Worm (Caenorhabditis elegans) whole organism, L1 larva: ENCODE measurements around the gene cyp-13A11.

Experiments used
- C34B4.2 ChIP-seq: sonication (generic microtip); optimal IDR thresholded peaks from 2 replicates; lab custom pipeline; 2017; ENCODE audit warnings: mild to moderate bottlenecking, missing genetic modification characterization, missing compliant biosample characterization
- Y116A8C.19 ChIP-seq: sonication (generic microtip); optimal IDR thresholded peaks from 2 replicates; lab custom pipeline; 2016; ENCODE audit warnings: missing compliant biosample characterization, missing genetic modification characterization, borderline replicate concordance
- alr-1 ChIP-seq: fragments of 200-800 bp; sonication (Bioruptor generic); optimal IDR thresholded peaks from 2 replicates; lab custom pipeline; 2018; ENCODE audit warnings: borderline replicate concordance, mild to moderate bottlenecking, missing genetic modification characterization, missing compliant biosample characterization
- aly-2 ChIP-seq: fragments of 150-350 bp; optimal IDR thresholded peaks from 2 replicates; lab custom pipeline; 2014; ENCODE audit warnings: missing biosample characterization, missing genetic modification characterization
- ama-1 ChIP-seq: fragments of 150-350 bp; optimal IDR thresholded peaks from 2 replicates; lab custom pipeline; 2014
- blmp-1 ChIP-seq: fragments of 150-350 bp; optimal IDR thresholded peaks from 2 replicates; lab custom pipeline; 2014; ENCODE audit warnings: missing biosample characterization, missing genetic modification characterization
- ceh-63 ChIP-seq: fragments of 200-800 bp; sonication (Bioruptor generic); optimal IDR thresholded peaks from 2 replicates; lab custom pipeline; 2018; ENCODE audit warnings: mild to moderate bottlenecking, missing genetic modification characterization, missing compliant biosample characterization
- ceh-8 ChIP-seq: fragments of 200-800 bp; sonication (Bioruptor generic); optimal IDR thresholded peaks from 2 replicates; lab custom pipeline; 2018; ENCODE audit warnings: mild to moderate bottlenecking, missing genetic modification characterization, moderate library complexity, missing compliant biosample characterization
- ceh-82 ChIP-seq, 3 experiments: fragments of 150-350 bp in 1 of 3; sonication (generic microtip) in 2 of 3; optimal IDR thresholded peaks; 2 replicates each; lab custom pipeline; 2014 to 2017; ENCODE audit warnings: missing biosample characterization in 3 of 3, missing genetic modification characterization in 3 of 3
- ceh-88 ChIP-seq: fragments of 200-800 bp; sonication (Bioruptor generic); IDR thresholded peaks from 2 replicates; pipeline ENCODE4 v1.3.6; 2022; ENCODE audit warnings: missing genetic modification characterization, missing compliant biosample characterization
- ces-1 ChIP-seq: fragments of 150-350 bp; optimal IDR thresholded peaks from 2 replicates; lab custom pipeline; 2014; ENCODE audit warnings: missing biosample characterization, missing genetic modification reagents, missing genetic modification characterization
- dpl-1 ChIP-seq, 3 experiments: fragments of 150-350 bp in 2 of 3; sonication (generic microtip) in 1 of 3; optimal IDR thresholded peaks; 2 replicates each; lab custom pipeline; 2014 to 2017; ENCODE audit warnings: missing biosample characterization in 3 of 3, missing genetic modification characterization in 3 of 3, missing genetic modification reagents in 3 of 3
- ets-5 ChIP-seq: fragments of 200-800 bp; sonication (Bioruptor generic); IDR thresholded peaks from 2 replicates; pipeline ENCODE4 v1.3.6; 2022; ENCODE audit warnings: missing genetic modification characterization, missing compliant biosample characterization
- fkh-8 ChIP-seq: sonication (generic microtip); optimal IDR thresholded peaks from 2 replicates; lab custom pipeline; 2016; ENCODE audit warnings: mild to moderate bottlenecking, missing genetic modification characterization, missing compliant biosample characterization
- fos-1 ChIP-seq: fragments of 150-350 bp; optimal IDR thresholded peaks from 2 replicates; lab custom pipeline; 2014; ENCODE audit warnings: missing biosample characterization, missing genetic modification characterization
- hlh-17 ChIP-seq: fragments of 200-800 bp; sonication (Bioruptor generic); optimal IDR thresholded peaks from 2 replicates; lab custom pipeline; 2018; ENCODE audit warnings: missing genetic modification characterization, mild to moderate bottlenecking, missing compliant biosample characterization, moderate library complexity, borderline replicate concordance
- isw-1 ChIP-seq: fragments of 200-800 bp; sonication (Bioruptor generic); IDR thresholded peaks from 2 replicates; pipeline ENCODE4 v1.3.6; 2022; ENCODE audit warnings: missing genetic modification characterization, missing compliant biosample characterization
- jun-1 ChIP-seq: fragments of 150-350 bp; optimal IDR thresholded peaks from 2 replicates; lab custom pipeline; 2014; ENCODE audit warnings: missing biosample characterization, missing genetic modification reagents, missing genetic modification characterization
- lin-13 ChIP-seq: fragments of 150-350 bp; optimal IDR thresholded peaks from 2 replicates; lab custom pipeline; 2014; ENCODE audit warnings: missing biosample characterization, missing genetic modification reagents, missing genetic modification characterization
- lin-14 ChIP-seq: fragments of 200-800 bp; sonication (Bioruptor generic); optimal IDR thresholded peaks from 2 replicates; lab custom pipeline; 2018; ENCODE audit warnings: mild to moderate bottlenecking, missing genetic modification characterization, moderate library complexity, missing compliant biosample characterization
- lin-15B ChIP-seq: fragments of 150-350 bp; sonication (generic microtip); optimal IDR thresholded peaks from 3 replicates; lab custom pipeline; 2014; ENCODE audit warnings: missing biosample characterization, missing genetic modification characterization
- lin-39 ChIP-seq: fragments of 150-350 bp; optimal IDR thresholded peaks from 2 replicates; lab custom pipeline; 2014; ENCODE audit warnings: missing biosample characterization, missing genetic modification reagents, missing genetic modification characterization
- lir-3 ChIP-seq: sonication (generic microtip); optimal IDR thresholded peaks from 2 replicates; lab custom pipeline; 2016; ENCODE audit warnings: mild to moderate bottlenecking, missing genetic modification characterization, moderate library complexity, missing compliant biosample characterization; ENCODE audit not compliant: poor library complexity
- lsy-2 ChIP-seq, 2 experiments: fragments of 150-350 bp; optimal IDR thresholded peaks; 2 replicates each; lab custom pipeline; 2014; ENCODE audit warnings: missing biosample characterization in 2 of 2, missing genetic modification characterization in 2 of 2
- mab-9 ChIP-seq: fragments of 200-800 bp; sonication (Bioruptor generic); IDR thresholded peaks from 2 replicates; pipeline ENCODE4 v1.3.6; 2022; ENCODE audit warnings: missing genetic modification reagents, missing genetic modification characterization, missing compliant biosample characterization
- mef-2 ChIP-seq: fragments of 150-350 bp; optimal IDR thresholded peaks from 2 replicates; lab custom pipeline; 2014; ENCODE audit warnings: missing biosample characterization, missing genetic modification characterization
- nhr-19 ChIP-seq: fragments of 200-800 bp; sonication (Bioruptor generic); conservative IDR thresholded peaks from 2 replicates; pipeline ENCODE4 v1.3.6; 2022; ENCODE audit warnings: missing genetic modification characterization, missing compliant biosample characterization
- nhr-20 ChIP-seq: sonication (generic microtip); optimal IDR thresholded peaks from 2 replicates; lab custom pipeline; 2016; ENCODE audit warnings: mild to moderate bottlenecking, missing genetic modification characterization, missing compliant biosample characterization
- nhr-237 ChIP-seq: fragments of 150-350 bp; optimal IDR thresholded peaks from 2 replicates; lab custom pipeline; 2014; ENCODE audit warnings: missing biosample characterization, missing genetic modification characterization
- nhr-28 ChIP-seq: fragments of 150-350 bp; optimal IDR thresholded peaks from 2 replicates; lab custom pipeline; 2014; ENCODE audit warnings: missing biosample characterization, missing genetic modification characterization
- nhr-47 ChIP-seq: sonication (generic microtip); optimal IDR thresholded peaks from 2 replicates; lab custom pipeline; 2016; ENCODE audit warnings: mild to moderate bottlenecking, missing genetic modification characterization, moderate library complexity, missing compliant biosample characterization
- nhr-71 ChIP-seq: sonication (generic microtip); optimal IDR thresholded peaks from 2 replicates; lab custom pipeline; 2016; ENCODE audit warnings: mild to moderate bottlenecking, missing genetic modification characterization, moderate library complexity, missing compliant biosample characterization
- nhr-85 ChIP-seq: sonication (generic microtip); peaks from one replicate; lab custom pipeline; 2016; ENCODE audit warnings: missing genetic modification characterization, inconsistent platforms, missing compliant biosample characterization
- nhr-90 ChIP-seq: sonication (generic microtip); optimal IDR thresholded peaks from 2 replicates; lab custom pipeline; 2016; ENCODE audit warnings: mild to moderate bottlenecking, missing genetic modification characterization, missing compliant biosample characterization; ENCODE audit not compliant: poor library complexity
- pag-3 ChIP-seq: sonication (generic microtip); optimal IDR thresholded peaks from 2 replicates; lab custom pipeline; 2017; ENCODE audit warnings: missing genetic modification characterization, mild to moderate bottlenecking, missing compliant biosample characterization, antibody characterized with exemption, borderline replicate concordance; ENCODE audit not compliant: insufficient read depth
- pax-3 ChIP-seq: fragments of 200-800 bp; sonication (Bioruptor generic); optimal IDR thresholded peaks from 2 replicates; lab custom pipeline; 2018; ENCODE audit warnings: mild to moderate bottlenecking, missing genetic modification characterization, moderate library complexity, missing compliant biosample characterization
- sptf-1 ChIP-seq: fragments of 150-350 bp; optimal IDR thresholded peaks from 2 replicates; lab custom pipeline; 2014; ENCODE audit warnings: missing biosample characterization, missing genetic modification characterization
- tbx-2 ChIP-seq: sonication (generic microtip); optimal IDR thresholded peaks from 2 replicates; lab custom pipeline; 2016; ENCODE audit warnings: missing genetic modification characterization, missing compliant biosample characterization
- unc-30 ChIP-seq: sonication (generic microtip); optimal IDR thresholded peaks from 2 replicates; lab custom pipeline; 2017; ENCODE audit warnings: missing biosample characterization, missing genetic modification characterization
- unc-62 ChIP-seq: fragments of 150-350 bp; optimal IDR thresholded peaks from 2 replicates; lab custom pipeline; 2014; ENCODE audit warnings: missing biosample characterization, missing genetic modification reagents, missing genetic modification characterization
- unc-86 ChIP-seq: sonication (generic microtip); optimal IDR thresholded peaks from 2 replicates; lab custom pipeline; 2016; ENCODE audit warnings: missing genetic modification characterization, missing compliant biosample characterization
- unc-98 ChIP-seq: fragments of 200-800 bp; sonication (Bioruptor generic); IDR thresholded peaks from 2 replicates; pipeline ENCODE4 v1.3.6; 2022; ENCODE audit warnings: missing genetic modification characterization, missing compliant biosample characterization
- zag-1 ChIP-seq: fragments of 150-350 bp; optimal IDR thresholded peaks from 2 replicates; lab custom pipeline; 2014; ENCODE audit warnings: missing biosample characterization, missing genetic modification characterization
- ztf-11 ChIP-seq, 2 experiments: sonication (generic microtip); optimal IDR thresholded peaks; 2 replicates each; lab custom pipeline; 2016 to 2017; ENCODE audit warnings: missing genetic modification characterization in 2 of 2, missing biosample characterization in 1 of 2, missing compliant biosample characterization in 1 of 2
- ztf-4 ChIP-seq: fragments of 150-350 bp; optimal IDR thresholded peaks from 2 replicates; lab custom pipeline; 2014; ENCODE audit warnings: missing biosample characterization, missing genetic modification characterization

Gene cyp-13A11

ce11 chrIII:12972398-12972797, 48.4 kb upstream of the cyp-13A11 start, which contains the start of gene bckd-1A:
Gene bckd-1A (minus strand): TSS chrIII:12972498.
- TF ChIP-seq jun-1, result no peak
- TF ChIP-seq nhr-237, result no peak
- no peak for TF ChIP-seq unc-86 (tag; lab: Kevin White, UChicago)

DNA sequence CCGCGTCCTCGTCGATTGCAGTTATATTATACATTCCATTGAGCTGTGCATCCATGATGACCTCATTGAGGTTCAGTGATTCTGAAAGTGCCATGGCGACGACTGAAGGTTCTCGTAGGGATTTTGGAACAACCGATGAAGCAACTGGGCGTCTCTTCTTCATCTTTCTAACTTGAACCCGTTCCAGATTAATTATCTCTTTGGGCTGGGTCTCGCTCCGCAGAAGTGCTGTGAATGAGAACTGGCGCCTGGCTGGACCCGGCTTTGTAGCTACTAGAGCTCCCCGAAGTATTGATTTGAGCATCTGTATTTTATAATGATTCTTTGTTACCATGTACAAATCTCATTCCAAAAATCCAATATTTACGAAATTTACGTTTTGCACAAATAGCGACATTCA, 43.2 kb upstream of the cyp-13A11 start, which contains the start of gene ZK1010.2:
Gene ZK1010.2, minus strand, starts transcription at position 304 of the 400 bp plus-strand sequence.
- TF ChIP-seq nhr-237 (no peak), nhr-71 (tag; lab: Kevin White, UChicago) (no peak), mab-9 (0 out of 2 replicates have a peak, but pooled peaks have one; percentile 33), unc-30 (tag; lab: Kevin White, UChicago) (no peak), nhr-90 (tag; lab: Kevin White, UChicago) (no peak), lsy-2 (tag; optimal IDR thresholded peaks at IDR 0.05; lab: Kevin White, UChicago) (peak in 1 of 2 experiments; percentile 4), nhr-85 (no peak), nhr-47 (tag; lab: Kevin White, UChicago) (peak; percentile 28), ztf-11 (tag; optimal IDR thresholded peaks at IDR 0.05; lab: Kevin White, UChicago) (no peak)

DNA sequence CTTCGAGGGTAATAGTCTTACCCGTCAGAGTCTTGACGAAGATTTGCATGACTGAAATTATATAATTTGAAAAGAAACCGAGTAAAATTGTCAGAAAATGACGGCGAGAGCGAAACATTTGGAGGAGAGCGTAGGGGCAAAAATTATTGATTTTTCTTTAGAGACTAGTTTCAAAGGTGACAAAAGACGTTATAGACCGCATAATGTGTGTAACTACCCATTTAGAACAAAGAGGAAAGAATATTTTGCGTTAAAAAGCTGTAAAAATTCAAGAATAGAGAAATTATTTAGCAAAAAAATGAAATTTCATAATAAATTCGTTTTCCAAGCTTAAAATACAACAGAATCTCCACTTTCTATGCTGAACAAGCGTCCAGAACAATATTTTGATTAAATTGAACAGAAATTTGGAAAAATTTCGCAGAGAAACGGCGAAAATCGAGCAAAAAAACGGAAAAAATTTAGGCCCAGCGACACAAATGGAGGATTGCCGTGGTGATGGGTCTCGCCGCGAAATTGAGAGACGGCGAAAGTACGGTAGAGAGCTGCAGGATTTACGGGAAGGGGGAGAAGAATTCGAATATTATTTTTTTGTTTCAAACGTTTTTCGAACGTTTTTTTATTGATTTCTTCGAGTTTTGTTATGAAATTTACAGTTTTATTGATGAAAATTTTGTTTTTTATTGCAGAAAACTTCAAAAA, 42.2 kb upstream of the cyp-13A11 start, which contains the start of the genes ubq-2 and frg-1:
Gene ubq-2, minus strand, starts transcription at position 51 of the 702 bp plus-strand sequence.
Gene frg-1, plus strand, starts transcription at position 690 of the 702 bp plus-strand sequence.
- TF ChIP-seq lin-39 (tag; lab: Kevin White, UChicago) (peak; percentile 71), unc-30 (tag; lab: Kevin White, UChicago) (no peak), ztf-4 (tag; lab: Kevin White, UChicago) (peak; percentile 68), unc-98 (GFP tag; lab: Robert Waterston, UW) (no peak), dpl-1 (GFP tag; optimal IDR thresholded peaks at IDR 0.05; lab: Kevin White, UChicago) (peak; percentile 78 to 84 (median 84)), lin-15B (tag; lab: Kevin White, UChicago) (peak; percentile 69), ets-5 (GFP tag; lab: Robert Waterston, UW) (no peak), alr-1 (tag; lab: Kevin White, UChicago) (no peak), unc-62 (GFP tag; lab: Kevin White, UChicago) (no peak), pag-3 (tag; lab: Kevin White, UChicago) (no peak), jun-1 (peak; percentile 87), nhr-28 (no peak), lsy-2 (tag; optimal IDR thresholded peaks at IDR 0.05; lab: Kevin White, UChicago) (peak; percentile 100), ceh-8 (GFP tag; lab: Kevin White, UChicago) (peak; percentile 49), tbx-2 (tag; lab: Kevin White, UChicago) (peak; percentile 91), ceh-82 (tag; optimal IDR thresholded peaks at IDR 0.05; lab: Kevin White, UChicago) (peak; percentile 91 to 98 (median 93)), fkh-8 (tag; lab: Kevin White, UChicago) (peak; percentile 91), zag-1 (no peak), aly-2 (tag; lab: Kevin White, UChicago) (peak; percentile 84), C34B4.2 (tag; lab: Kevin White, UChicago) (no peak), mab-9 (peak; percentile 59), lin-13 (GFP tag; lab: Kevin White, UChicago) (peak; percentile 88), pax-3 (tag; lab: Kevin White, UChicago) (peak; percentile 64), lir-3 (no peak), nhr-85 (peak; percentile 93), nhr-90 (tag; lab: Kevin White, UChicago) (peak; percentile 86), isw-1 (peak; percentile 85), ceh-63 (GFP tag; lab: Kevin White, UChicago) (no peak), fos-1 (tag; lab: Kevin White, UChicago) (peak; percentile 85), nhr-20 (tag; lab: Kevin White, UChicago) (peak; percentile 86), ceh-88 (no peak), sptf-1 (tag; lab: Kevin White, UChicago) (no peak), ama-1 (lab: Kevin White, UChicago) (peak; percentile 26), blmp-1 (peak; percentile 81), hlh-17 (GFP tag; lab: Kevin White, UChicago) (no peak), nhr-237 (no peak), lin-14 (GFP tag; lab: Kevin White, UChicago) (peak; percentile 87), nhr-19 (peak; percentile 85), Y116A8C.19 (tag; lab: Kevin White, UChicago) (no peak), ces-1 (GFP tag; lab: Kevin White, UChicago) (no peak), mef-2 (tag; lab: Kevin White, UChicago) (peak; percentile 72)
